Worm (Caenorhabditis elegans): ENCODE data around the gene tcer-1.
"Not testable (repeated sequence)": the region's sequence is repeated elsewhere in the genome, so short reads cannot be mapped to it uniquely, and the experiment has no call there.

ce11 chrII:7001405-7001804, 48.5 kb downstream of the tcer-1 start:
- TF ChIP-seq zag-1 (tag; optimal IDR thresholded peaks at IDR 0.05); nhr-42 (GFP tag; IDR thresholded peaks at IDR 0.05); nhr-76 (tag; optimal IDR thresholded peaks at IDR 0.05); dpl-1 (GFP tag; optimal IDR thresholded peaks at IDR 0.05); nhr-237 (tag; optimal IDR thresholded peaks at IDR 0.05); daf-8 (GFP tag; IDR thresholded peaks at IDR 0.05); daf-12 (tag; optimal IDR thresholded peaks at IDR 0.05); nhr-11 (tag; optimal IDR thresholded peaks at IDR 0.05): not testable (repeated sequence)
- peak; percentile 38 for TF ChIP-seq unc-130 (GFP tag; optimal IDR thresholded peaks at IDR 0.05)
- TF ChIP-seq tra-1 (GFP tag; IDR thresholded peaks at IDR 0.05), result peak; percentile 89
- peak; percentile 88 for TF ChIP-seq ctbp-1 (GFP tag; IDR thresholded peaks at IDR 0.05)
- peak in 1 of 2 experiments; percentile 61 for TF ChIP-seq daf-16 (GFP tag; optimal IDR thresholded peaks at IDR 0.05)
- peak; percentile 24 for TF ChIP-seq daf-16 (tag; optimal IDR thresholded peaks at IDR 0.05)

All from whole organism, L4 larva.